Worm (Caenorhabditis elegans): ENCODE data around the gene T24E12.11.

DNA sequence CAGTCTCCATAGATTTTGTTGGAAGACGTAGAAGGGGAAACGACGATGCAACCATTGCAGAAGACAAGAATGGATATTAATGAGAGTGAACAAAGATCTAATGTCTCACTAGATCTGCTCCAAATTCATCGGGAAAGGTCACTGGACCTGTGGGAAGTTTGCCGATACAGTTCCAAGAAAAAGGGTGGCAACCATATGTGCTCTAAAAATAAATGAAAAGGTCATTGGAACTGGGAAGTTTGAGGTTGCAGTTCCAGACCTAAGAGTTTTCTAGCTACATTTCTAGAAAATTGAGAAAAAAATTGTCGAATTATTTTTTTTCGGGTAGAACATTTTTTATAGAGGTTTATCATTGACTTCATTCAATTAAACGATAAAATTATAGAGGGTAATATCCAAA, 32.0 kb downstream of the T24E12.11 start, which contains the start of gene fbxb-92:
- TF ChIP-seq aly-2 (tag; optimal IDR thresholded peaks at IDR 0.05): no peak
- TF ChIP-seq zag-1 (tag; optimal IDR thresholded peaks at IDR 0.05): no peak
- TF ChIP-seq egl-5 (tag; optimal IDR thresholded peaks at IDR 0.05): no peak
- no peak for TF ChIP-seq R02D3.7 (tag; optimal IDR thresholded peaks at IDR 0.05)
- TF ChIP-seq ceh-9 (tag; optimal IDR thresholded peaks at IDR 0.05): no peak

Measured in whole organism, L3 larva.